Fruit fly (Drosophila melanogaster) whole organism, pupa: ENCODE measurements around the gene CG43093.
A peak's percentile ranks its signal among the peaks of the same experiment; 100 is the strongest.

Experiments used
- CG13204 ChIP-seq: fragments of 200-800 bp; sonication (Bioruptor generic); optimal IDR thresholded peaks from 2 replicates; lab custom pipeline; 2018; ENCODE audit warnings: missing biosample characterization, mild to moderate bottlenecking, missing genetic modification characterization, moderate library complexity
- CG14655 ChIP-seq: fragments of 200-800 bp; sonication (Bioruptor generic); optimal IDR thresholded peaks from 3 replicates; lab custom pipeline; 2017; ENCODE audit warnings: mild to moderate bottlenecking, missing biosample characterization, missing genetic modification reagents, missing genetic modification characterization
- CG15710 ChIP-seq: fragments of 200-800 bp; sonication (Bioruptor generic); optimal IDR thresholded peaks from 2 replicates; lab custom pipeline; 2018; ENCODE audit warnings: missing biosample characterization, mild to moderate bottlenecking, missing genetic modification characterization, moderate library complexity
- CG4496 ChIP-seq: fragments of 200-800 bp; sonication (Bioruptor generic); IDR thresholded peaks from 3 replicates; pipeline ENCODE4 v1.3.6; 2022; ENCODE audit warnings: missing biosample characterization, missing genetic modification characterization
- CG8301 ChIP-seq: fragments of 200-800 bp; sonication (Bioruptor generic); optimal IDR thresholded peaks from 2 replicates; lab custom pipeline; 2018; ENCODE audit warnings: missing biosample characterization, mild to moderate bottlenecking, missing genetic modification characterization
- D1 ChIP-seq: fragments of 200-800 bp; sonication (Bioruptor generic); optimal IDR thresholded peaks from 2 replicates; lab custom pipeline; 2018; ENCODE audit warnings: missing biosample characterization, mild to moderate bottlenecking, missing genetic modification characterization, moderate library complexity
- EcR ChIP-seq: fragments of 200-800 bp; sonication (Bioruptor generic); optimal IDR thresholded peaks from 3 replicates; lab custom pipeline; 2019; ENCODE audit warnings: missing biosample characterization, missing genetic modification characterization, mild to moderate bottlenecking, moderate library complexity, missing genetic modification reagents
- Ets98B ChIP-seq: fragments of 200-800 bp; sonication (Bioruptor generic); IDR thresholded peaks from 2 replicates; pipeline ENCODE4 v1.3.6; 2022; ENCODE audit warnings: missing biosample characterization, missing genetic modification characterization
- Pif1B ChIP-seq: fragments of 200-800 bp; sonication (Bioruptor generic); optimal IDR thresholded peaks from 3 replicates; lab custom pipeline; 2016; ENCODE audit warnings: missing biosample characterization, missing genetic modification characterization
- Snoo ChIP-seq: fragments of 200-800 bp; sonication (Bioruptor generic); optimal IDR thresholded peaks from 3 replicates; lab custom pipeline; 2017; ENCODE audit warnings: missing biosample characterization, mild to moderate bottlenecking, missing genetic modification characterization, inconsistent platforms
- gl ChIP-seq: fragments of 200-800 bp; sonication (Bioruptor generic); optimal IDR thresholded peaks from 2 replicates; lab custom pipeline; 2018; ENCODE audit warnings: missing biosample characterization, mild to moderate bottlenecking, missing genetic modification characterization
- rn ChIP-seq: fragments of 200-800 bp; sonication (Bioruptor generic); IDR thresholded peaks from 2 replicates; pipeline ENCODE4 v1.3.6; 2022; ENCODE audit warnings: missing biosample characterization, missing genetic modification characterization

DNA sequence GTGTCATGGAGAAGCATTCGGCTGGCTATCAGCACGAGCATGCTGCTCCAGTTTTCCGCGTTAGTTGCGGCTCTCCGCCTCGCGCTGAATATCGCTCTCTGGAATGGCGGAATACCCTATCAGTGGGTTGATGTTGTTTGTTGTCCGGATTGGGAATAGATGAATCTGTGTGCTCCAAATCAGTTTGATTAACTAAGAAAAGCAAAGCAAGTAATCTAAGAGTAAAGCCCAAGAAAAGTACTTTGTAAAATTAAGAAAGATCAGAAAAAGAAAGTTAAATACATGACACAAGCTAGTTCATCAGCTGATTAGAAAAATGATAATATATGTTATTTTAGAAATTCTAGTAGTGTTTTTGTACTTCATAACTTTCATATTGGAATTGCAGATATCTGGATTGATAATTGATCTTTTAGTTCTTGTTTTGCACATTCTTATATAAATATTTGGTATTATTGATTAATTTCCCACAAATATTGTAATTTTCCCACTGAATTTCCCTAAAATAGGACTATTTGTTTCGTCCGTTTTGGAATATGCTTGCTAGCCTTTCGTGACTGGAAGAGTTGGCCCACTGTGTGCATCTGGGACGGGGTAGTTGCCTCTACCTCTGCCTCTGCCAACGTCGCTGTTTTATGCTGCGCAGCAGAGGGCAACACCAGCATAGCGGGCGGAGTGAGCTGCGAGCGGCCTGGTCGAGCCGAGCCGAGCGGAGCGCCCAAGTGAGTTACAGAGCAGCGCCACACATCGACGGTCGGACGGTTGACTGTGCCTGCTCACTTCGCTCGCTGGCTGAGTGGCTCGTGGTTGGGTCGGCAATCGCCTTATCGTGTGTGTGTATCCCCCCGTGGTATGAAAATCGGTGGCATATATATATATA, 16.0 kb downstream of the CG43093 start:
- no peak for TF ChIP-seq CG15710
- TF ChIP-seq D1 (tag; lab: Kevin White, UChicago), result no peak
- no peak for TF ChIP-seq rn (GFP tag; lab: Robert Waterston, UW)
- TF ChIP-seq CG13204 (GFP tag; lab: Kevin White, UChicago), result peak; percentile 92
- TF ChIP-seq CG8301 (tag; lab: Kevin White, UChicago), result peak; percentile 37
- TF ChIP-seq CG14655 (GFP tag; lab: Kevin White, UChicago), result peak; percentile 58
- TF ChIP-seq EcR (GFP tag; lab: Kevin White, UChicago), result no peak
- TF ChIP-seq gl (tag; lab: Kevin White, UChicago), result no peak
- no peak for TF ChIP-seq Pif1B (GFP tag; lab: Kevin White, UChicago)
- TF ChIP-seq Snoo (tag; lab: Kevin White, UChicago), result no peak
- TF ChIP-seq CG4496 (GFP tag; lab: Robert Waterston, UW), result peak; percentile 57
- peak; percentile 65 for TF ChIP-seq Ets98B (GFP tag; lab: Robert Waterston, UW)
